Fruit fly (Drosophila melanogaster): ENCODE measurements around the gene CG33641.
A peak's percentile ranks its signal among the peaks of the same experiment; 100 is the strongest.

CG33641 gene

DNA sequence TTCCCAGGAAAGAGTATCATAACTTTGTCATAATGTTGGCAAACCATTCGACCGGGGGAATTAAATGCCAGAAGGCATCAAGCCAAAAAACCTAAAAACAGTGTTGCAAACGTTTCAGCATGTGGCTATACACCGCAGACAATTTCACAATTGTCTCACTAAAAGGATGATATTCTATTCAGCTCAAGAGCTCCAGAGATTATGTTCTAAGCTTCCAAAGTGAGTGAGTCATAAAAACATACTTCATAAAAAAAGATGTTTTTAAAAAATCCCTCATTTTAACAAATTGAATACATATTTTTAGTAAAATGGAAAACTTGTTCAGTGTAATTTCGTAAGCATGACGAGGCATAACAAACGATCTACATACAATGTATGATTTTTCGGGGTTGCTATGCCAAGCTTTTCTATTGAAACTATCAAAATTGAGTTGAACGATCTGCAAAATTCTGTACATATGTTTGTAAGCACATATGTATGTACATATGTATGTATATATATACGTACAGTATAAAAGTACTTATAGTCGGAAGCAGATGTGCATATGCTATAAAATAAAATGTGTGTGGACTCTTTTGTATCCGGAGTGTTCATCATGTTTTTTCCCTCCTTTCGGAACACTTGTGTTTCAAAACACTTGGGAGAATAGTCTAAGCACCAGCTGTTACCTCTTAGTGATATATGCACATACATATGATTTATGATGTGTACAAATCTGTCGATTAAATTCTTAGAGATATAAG lies 13.7 kb upstream of the CG33641 start (continued):
- TF ChIP-seq Ets21C (GFP tag; optimal IDR thresholded peaks at IDR 0.05) = no peak
- peak; percentile 44 for TF ChIP-seq topi (GFP tag; optimal IDR thresholded peaks at IDR 0.05)
- no peak for TF ChIP-seq CG11902 (GFP tag; optimal IDR thresholded peaks at IDR 0.05)
- TF ChIP-seq CG7368 (GFP tag; optimal IDR thresholded peaks at IDR 0.05) = peak; percentile 27
- TF ChIP-seq CG8319 (GFP tag; optimal IDR thresholded peaks at IDR 0.05) = no peak
- 0 out of 3 replicates have a peak, but pooled peaks have one; percentile 9 for TF ChIP-seq CG8119 (GFP tag; IDR thresholded peaks at IDR 0.05)
- TF ChIP-seq esn (GFP tag; optimal IDR thresholded peaks at IDR 0.05) = no peak
- peak; percentile 22 for TF ChIP-seq Eip75B (GFP tag; optimal IDR thresholded peaks at IDR 0.05)

DNA sequence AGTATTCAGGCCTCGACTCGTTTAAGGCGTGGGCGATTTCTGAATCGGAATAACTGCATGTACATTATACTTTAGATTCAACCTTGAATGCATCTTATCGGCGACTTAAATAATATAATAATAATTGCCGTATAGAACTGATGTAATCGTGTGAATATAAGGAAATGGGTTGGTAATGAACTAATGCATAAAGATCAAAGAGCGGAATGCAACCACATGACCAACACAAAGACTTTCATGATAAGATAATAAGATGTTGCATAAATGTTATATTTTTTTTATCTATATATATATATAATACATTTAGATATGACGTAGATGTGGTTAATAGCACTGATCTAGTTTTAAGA lies 13.2 kb upstream of the CG33641 start:
- no peak for TF ChIP-seq acj6 (GFP tag; optimal IDR thresholded peaks at IDR 0.05)
- TF ChIP-seq Hr4 (GFP tag; optimal IDR thresholded peaks at IDR 0.05) = no peak
- no peak for TF ChIP-seq cyc (GFP tag; optimal IDR thresholded peaks at IDR 0.05)
- TF ChIP-seq fd59A (GFP tag; optimal IDR thresholded peaks at IDR 0.05) = no peak
- TF ChIP-seq vri (GFP tag; optimal IDR thresholded peaks at IDR 0.05) = peak; percentile 78
- TF ChIP-seq lz (GFP tag; optimal IDR thresholded peaks at IDR 0.05) = no peak

DNA sequence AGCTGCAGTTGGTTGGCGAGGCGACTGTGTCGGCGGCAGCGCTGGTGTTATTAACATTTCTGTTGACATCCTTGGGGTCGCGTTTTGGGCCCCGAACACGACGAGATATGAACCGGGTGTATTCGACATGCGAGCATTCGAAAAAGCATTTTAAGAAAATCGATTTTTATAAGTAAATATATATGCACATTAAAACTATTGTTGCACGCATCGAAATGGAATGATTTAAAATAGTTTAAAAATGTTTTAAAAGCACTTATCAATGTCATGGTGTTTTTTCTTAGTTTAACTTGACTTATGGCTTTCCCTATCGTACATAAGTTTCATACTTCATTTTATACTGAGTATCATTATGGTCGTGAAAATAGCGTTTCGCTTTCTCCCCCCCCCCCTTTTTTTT lies 7.0 kb upstream of the CG33641 start:
- no peak for TF ChIP-seq CG1621 (tag; optimal IDR thresholded peaks at IDR 0.05)
- no peak for TF ChIP-seq pdm3 (GFP tag; optimal IDR thresholded peaks at IDR 0.05)
- TF ChIP-seq Eip75B (GFP tag; optimal IDR thresholded peaks at IDR 0.05) = no peak
- TF ChIP-seq Gug (GFP tag; IDR thresholded peaks at IDR 0.05) = no peak
- TF ChIP-seq salr (GFP tag; optimal IDR thresholded peaks at IDR 0.05) = no peak
- no peak for TF ChIP-seq fd85E (GFP tag; optimal IDR thresholded peaks at IDR 0.05)
- TF ChIP-seq Hr38 (GFP tag; optimal IDR thresholded peaks at IDR 0.05) = no peak
- peak; percentile 0 for TF ChIP-seq OdsH (GFP tag; optimal IDR thresholded peaks at IDR 0.05)
- TF ChIP-seq Hr39 (GFP tag; optimal IDR thresholded peaks at IDR 0.05) = peak; percentile 7
- no peak for TF ChIP-seq cyc (GFP tag; optimal IDR thresholded peaks at IDR 0.05)
- TF ChIP-seq CG4318 (GFP tag; optimal IDR thresholded peaks at IDR 0.05) = no peak
- TF ChIP-seq Met (GFP tag; optimal IDR thresholded peaks at IDR 0.05) = no peak
- no peak for TF ChIP-seq CG16779 (tag; optimal IDR thresholded peaks at IDR 0.05)
- TF ChIP-seq dac (GFP tag; optimal IDR thresholded peaks at IDR 0.05) = no peak
- no peak for TF ChIP-seq CG34406 (GFP tag; optimal IDR thresholded peaks at IDR 0.05)
- TF ChIP-seq Eip78C (GFP tag) = peak; percentile 61
- TF ChIP-seq Sox14 (GFP tag; optimal IDR thresholded peaks at IDR 0.05) = no peak
- no peak for TF ChIP-seq CG8632 (GFP tag; optimal IDR thresholded peaks at IDR 0.05)
- TF ChIP-seq dsx (GFP tag; optimal IDR thresholded peaks at IDR 0.05; ENCODE audit: poor library complexity, severe bottlenecking) = no peak
- peak; percentile 69 for TF ChIP-seq svp (GFP tag)
- TF ChIP-seq spab (GFP tag; optimal IDR thresholded peaks at IDR 0.05) = no peak
- no peak for TF ChIP-seq CG6163 (GFP tag; IDR thresholded peaks at IDR 0.05)
- no peak for TF ChIP-seq Ets21C (GFP tag; optimal IDR thresholded peaks at IDR 0.05)
- TF ChIP-seq CG6808 (GFP tag; optimal IDR thresholded peaks at IDR 0.05) = no peak
- no peak for TF ChIP-seq esn (GFP tag; optimal IDR thresholded peaks at IDR 0.05)
- TF ChIP-seq achi (GFP tag; optimal IDR thresholded peaks at IDR 0.05) = no peak
- TF ChIP-seq lz (GFP tag; optimal IDR thresholded peaks at IDR 0.05) = no peak

- no peak for TF ChIP-seq spab (GFP tag; optimal IDR thresholded peaks at IDR 0.05)
- TF ChIP-seq Eip78C (GFP tag) = no peak
- TF ChIP-seq vri (GFP tag; optimal IDR thresholded peaks at IDR 0.05) = no peak
- no peak for TF ChIP-seq net (GFP tag; optimal IDR thresholded peaks at IDR 0.05)
- TF ChIP-seq CG6276 (GFP tag; optimal IDR thresholded peaks at IDR 0.05) = no peak
- no peak for TF ChIP-seq CG31627 (GFP tag; optimal IDR thresholded peaks at IDR 0.05)
Measured at dm6 chr2L:13527541-13527940, 1.3 kb upstream of the CG33641 start, which contains the start of gene CG33640. TSS of gene CG33640 (plus strand) at chr2L:13527841.
